Worm (Caenorhabditis elegans): ENCODE data around the gene Y82E9BR.14.

Gene Y82E9BR.14

DNA sequence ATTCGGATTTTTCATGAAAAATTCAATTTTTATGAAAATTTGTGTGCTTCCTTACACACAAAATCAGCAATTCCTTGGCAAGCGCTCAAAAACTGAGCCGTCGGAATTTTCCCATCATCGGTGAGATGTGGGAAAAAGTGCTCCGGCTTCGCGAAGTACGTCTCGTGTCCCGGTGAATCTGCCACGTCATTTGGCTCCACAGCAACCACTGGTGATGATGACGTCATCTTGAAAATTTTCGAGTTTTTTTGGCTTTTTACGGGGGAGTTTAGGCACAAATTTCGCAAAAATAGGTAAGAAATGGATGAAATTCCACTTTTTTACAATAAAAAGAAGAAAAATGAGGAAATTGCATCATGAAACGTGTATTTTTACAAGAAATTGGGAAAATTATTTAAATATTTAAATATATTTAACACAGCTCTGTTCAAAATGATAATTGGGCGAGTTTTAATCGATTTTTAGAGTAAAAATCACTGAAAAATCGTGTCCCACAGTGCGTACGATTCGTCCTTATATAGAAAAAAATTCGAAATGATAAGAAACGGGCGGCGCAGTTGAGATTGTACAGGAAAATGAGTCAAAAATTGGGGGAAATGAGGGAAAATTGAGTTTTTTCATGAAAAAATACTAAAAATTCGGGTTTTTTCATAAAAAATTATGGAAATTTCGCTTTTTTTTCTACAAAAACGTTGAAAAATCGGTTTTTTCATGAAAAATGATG, at the start of gene Y82E9BR.14:
Gene Y82E9BR.14 (minus strand): TSS at position 227 of the 724 bp plus-strand sequence.
- TF ChIP-seq ama-1 (optimal IDR thresholded peaks at IDR 0.05), result peak; percentile 13
- TF ChIP-seq nhr-11 (tag; optimal IDR thresholded peaks at IDR 0.05), result no peak
- no peak for TF ChIP-seq daf-16 (GFP tag; optimal IDR thresholded peaks at IDR 0.05)
- TF ChIP-seq daf-16 (tag; optimal IDR thresholded peaks at IDR 0.05), result peak; percentile 18
- no peak for TF ChIP-seq egl-43 (GFP tag; IDR thresholded peaks at IDR 0.05)
- no peak for TF ChIP-seq dmd-8 (GFP tag; IDR thresholded peaks at IDR 0.05)
- peak; percentile 20 for TF ChIP-seq nhr-28 (tag; optimal IDR thresholded peaks at IDR 0.05)
- no peak for TF ChIP-seq tag-97 (GFP tag; IDR thresholded peaks at IDR 0.05)
- peak; percentile 66 for TF ChIP-seq pqm-1 (tag; optimal IDR thresholded peaks at IDR 0.05)
- TF ChIP-seq Y75B8A.6 (GFP tag; IDR thresholded peaks at IDR 0.05), result no peak
- TF ChIP-seq T20F7.1 (GFP tag; optimal IDR thresholded peaks at IDR 0.05), result peak; percentile 14

DNA sequence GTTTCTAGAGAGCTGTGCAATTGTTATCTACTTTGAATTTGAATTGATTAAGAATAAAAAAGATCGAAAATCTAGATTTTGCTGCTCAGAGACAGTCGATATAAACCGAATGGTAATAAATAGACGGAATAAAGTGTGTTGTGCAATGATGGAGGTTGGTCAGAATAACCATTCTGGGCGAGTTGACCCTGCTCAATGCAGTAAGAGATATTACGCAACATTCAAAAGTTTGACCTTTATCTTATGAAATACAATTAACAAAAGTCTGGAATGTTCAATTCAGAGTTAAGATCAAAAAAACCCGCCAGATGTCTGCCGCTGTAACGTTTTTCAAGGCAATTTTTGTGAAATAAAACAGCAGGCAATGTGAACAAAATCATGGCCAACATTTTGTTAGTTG, 42.9 kb upstream of the Y82E9BR.14 start:
- TF ChIP-seq nhr-6 (tag; optimal IDR thresholded peaks at IDR 0.05) (no peak), dmd-6 (GFP tag; IDR thresholded peaks at IDR 0.05) (no peak), nhr-10 (tag; optimal IDR thresholded peaks at IDR 0.05) (no peak), zag-1 (tag; optimal IDR thresholded peaks at IDR 0.05) (no peak), dve-1 (tag; optimal IDR thresholded peaks at IDR 0.05; ENCODE audit: insufficient read depth) (no peak), daf-19 (GFP tag; conservative IDR thresholded peaks at IDR 0.05) (no peak), ztf-11 (tag; optimal IDR thresholded peaks at IDR 0.05) (no peak), daf-16 (GFP tag; optimal IDR thresholded peaks at IDR 0.05) (no peak), daf-16 (tag; optimal IDR thresholded peaks at IDR 0.05) (no peak), hlh-30 (tag; optimal IDR thresholded peaks at IDR 0.05; ENCODE audit: insufficient read depth) (no peak), Y105C5A.15 (GFP tag; IDR thresholded peaks at IDR 0.05) (no peak), snpc-4 (tag; optimal IDR thresholded peaks at IDR 0.05) (no peak), gei-8 (GFP tag; optimal IDR thresholded peaks at IDR 0.05) (no peak), T26A8.4 (GFP tag; IDR thresholded peaks at IDR 0.05) (no peak), duxl-1 (tag; optimal IDR thresholded peaks at IDR 0.05; ENCODE audit: poor library complexity) (no peak)

ce11 chrIII:1455674-1456073, 41.8 kb upstream of the Y82E9BR.14 start, which contains the start of gene Y82E9BR.17:
TSS of gene Y82E9BR.17 (minus strand) at chrIII:1455774.
- no peak for TF ChIP-seq zip-2 (tag; optimal IDR thresholded peaks at IDR 0.05)

DNA sequence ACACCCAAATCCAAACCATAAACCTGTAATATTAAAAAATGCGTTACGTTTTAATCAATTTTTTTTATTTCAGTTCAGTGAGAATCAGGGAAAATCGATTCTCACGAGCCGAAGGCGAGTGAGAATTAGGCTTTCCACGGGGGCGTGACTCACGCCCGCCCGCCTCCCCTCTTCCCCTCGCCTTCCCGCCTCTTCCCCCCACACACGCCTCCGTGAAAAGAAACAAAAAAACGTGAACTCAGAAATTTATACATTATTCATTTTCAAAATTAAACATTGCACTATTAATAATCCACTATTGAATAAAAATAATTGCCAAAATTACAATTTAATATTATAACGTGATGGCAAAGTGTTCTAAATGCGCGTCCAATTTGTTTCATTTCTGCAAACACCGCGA, 32.8 kb upstream of the Y82E9BR.14 start:
- TF ChIP-seq lin-39 (tag; optimal IDR thresholded peaks at IDR 0.05) (no peak), T20F7.1 (GFP tag; optimal IDR thresholded peaks at IDR 0.05) (no peak), gei-8 (GFP tag; optimal IDR thresholded peaks at IDR 0.05) (no peak), Y5F2A.4 (GFP tag; optimal IDR thresholded peaks at IDR 0.05) (no peak), nhr-76 (tag; optimal IDR thresholded peaks at IDR 0.05) (no peak), saeg-2 (GFP tag; IDR thresholded peaks at IDR 0.05) (no peak), zip-11 (GFP tag; IDR thresholded peaks at IDR 0.05) (no peak)

- TF ChIP-seq lin-38 (GFP tag; IDR thresholded peaks at IDR 0.05) (0 out of 2 replicates have a peak, but pooled peaks have one; percentile 17), pqm-1 (tag; optimal IDR thresholded peaks at IDR 0.05) (no peak), dmd-8 (GFP tag; IDR thresholded peaks at IDR 0.05) (0 out of 2 replicates have a peak, but pooled peaks have one; percentile 27), egl-43 (GFP tag; IDR thresholded peaks at IDR 0.05) (peak; percentile 46; the same call in 1 of the 2 replicates), set-16 (GFP tag; IDR thresholded peaks at IDR 0.05) (peak; percentile 89)
Observed at ce11 chrIII:1439609-1440008, 25.7 kb upstream of the Y82E9BR.14 start.

ce11 chrIII:1436738-1437137, 22.8 kb upstream of the Y82E9BR.14 start:
- peak in 1 of 2 experiments; percentile 55 for TF ChIP-seq lsy-2 (tag; optimal IDR thresholded peaks at IDR 0.05)
- no peak for TF ChIP-seq lin-15B (tag; optimal IDR thresholded peaks at IDR 0.05)
- 0 out of 2 replicates have a peak, but pooled peaks have one; percentile 40 for TF ChIP-seq hmg-1.1 (GFP tag; IDR thresholded peaks at IDR 0.05)
- TF ChIP-seq set-16 (GFP tag; IDR thresholded peaks at IDR 0.05), result peak; percentile 80
- TF ChIP-seq aha-1 (tag), result peak; percentile 24
